Worm (Caenorhabditis elegans): ENCODE measurements around the gene igcm-4.

ce11 chrX:1989576-1989975, 56.6 kb downstream of the igcm-4 start, which contains the start of gene meg-3:
- TF ChIP-seq egl-27 (tag; optimal IDR thresholded peaks at IDR 0.05) = no peak
- TF ChIP-seq pha-4 (tag; optimal IDR thresholded peaks at IDR 0.05) = no peak
- TF ChIP-seq mdl-1 (tag; optimal IDR thresholded peaks at IDR 0.05) = no peak
- no peak for TF ChIP-seq nhr-43 (tag; optimal IDR thresholded peaks at IDR 0.05; ENCODE audit: poor library complexity, severe bottlenecking)
- TF ChIP-seq fkh-10 (GFP tag; optimal IDR thresholded peaks at IDR 0.05) = no peak
- no peak for TF ChIP-seq ceh-16 (tag; optimal IDR thresholded peaks at IDR 0.05)

All from whole organism, L3 larva.